Worm (Caenorhabditis elegans) whole organism, mixed stage, embryonic: ENCODE measurements around the gene srh-105.

Experiments used
- bed-3 ChIP-seq: fragments of 200-800 bp; sonication (Bioruptor generic); optimal IDR thresholded peaks from 3 replicates; lab custom pipeline; 2018; ENCODE audit warnings: mild to moderate bottlenecking, missing genetic modification characterization, moderate library complexity, missing compliant biosample characterization
- ces-1 ChIP-seq: fragments of 150-350 bp; optimal IDR thresholded peaks from 2 replicates; lab custom pipeline; 2014; ENCODE audit warnings: missing biosample characterization, missing genetic modification reagents, missing genetic modification characterization
- nhr-237 ChIP-seq: fragments of 150-350 bp; optimal IDR thresholded peaks from 2 replicates; lab custom pipeline; 2014; ENCODE audit warnings: missing biosample characterization, missing genetic modification characterization
- nhr-76 ChIP-seq: sonication (generic microtip); optimal IDR thresholded peaks from 2 replicates; lab custom pipeline; 2017; ENCODE audit warnings: missing biosample characterization, missing genetic modification characterization
- ztf-11 ChIP-seq: fragments of 150-350 bp; optimal IDR thresholded peaks from 2 replicates; lab custom pipeline; 2014; ENCODE audit warnings: missing biosample characterization, missing genetic modification characterization

- no peak for TF ChIP-seq nhr-76 (tag; lab: Kevin White, UChicago)
- no peak for TF ChIP-seq ces-1 (GFP tag; lab: Kevin White, UChicago)
- TF ChIP-seq nhr-237 (tag; lab: Kevin White, UChicago), result no peak
- no peak for TF ChIP-seq bed-3 (GFP tag; lab: Kevin White, UChicago)
- no peak for TF ChIP-seq ztf-11 (tag; lab: Kevin White, UChicago)
Measured at ce11 chrII:526375-526774, 17.2 kb upstream of the srh-105 start, which contains the start of gene lgc-34.
